Worm (Caenorhabditis elegans): ENCODE measurements around the gene C08B6.6.
A peak's percentile ranks its signal among the peaks of the same experiment; 100 is the strongest.

The C08B6.6 gene

DNA sequence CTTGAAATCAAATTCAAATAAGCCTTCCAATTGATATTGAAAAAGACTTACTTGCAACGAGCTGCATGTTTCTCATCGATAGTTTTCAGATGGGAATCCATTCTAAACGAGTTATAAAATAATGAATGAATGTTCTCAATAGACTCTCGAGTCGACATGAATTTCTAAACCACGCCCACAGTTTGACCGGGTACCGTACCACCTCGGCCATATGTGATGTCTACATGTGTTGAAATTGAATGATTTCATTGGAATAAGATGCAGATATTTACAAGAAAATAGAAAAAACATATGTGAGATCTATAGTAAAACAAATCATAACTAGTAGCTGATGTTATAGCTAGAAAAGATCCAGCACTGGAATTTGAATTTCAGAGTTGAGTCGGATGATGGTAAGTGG is 33.0 kb upstream of the C08B6.6 start, which contains the start of gene R04B5.7:
Gene R04B5.7, minus strand, starts transcription at position 101 of the 400 bp plus-strand sequence.
- TF ChIP-seq daf-12 (tag; optimal IDR thresholded peaks at IDR 0.05) (no peak), mdl-1 (tag; optimal IDR thresholded peaks at IDR 0.05) (no peak), fkh-10 (GFP tag; optimal IDR thresholded peaks at IDR 0.05) (no peak), ama-1 (optimal IDR thresholded peaks at IDR 0.05) (no peak)

DNA sequence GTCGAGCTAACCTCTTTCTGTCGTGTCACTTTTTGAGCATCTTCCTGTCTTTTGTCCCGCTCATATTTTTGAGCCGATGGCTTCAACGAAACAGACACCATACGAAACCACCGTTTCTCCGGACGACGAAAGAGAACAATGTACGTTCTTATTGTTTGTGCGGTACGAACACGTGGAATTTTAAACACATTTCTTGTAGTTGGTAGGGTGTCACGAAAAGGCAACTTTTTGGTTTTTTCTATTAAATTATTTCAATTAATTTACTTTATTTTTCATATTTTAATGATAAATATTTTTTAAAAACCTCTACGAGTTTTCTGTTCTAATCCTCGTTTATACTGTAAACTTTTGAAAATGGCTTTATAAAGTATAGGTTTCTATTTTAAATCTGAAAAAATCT is 32.3 kb upstream of the C08B6.6 start, which contains the start of gene R04B5.11:
Gene R04B5.11, minus strand, starts transcription at position 101 of the 400 bp plus-strand sequence.
- TF ChIP-seq ceh-9 (tag; optimal IDR thresholded peaks at IDR 0.05) (no peak), elt-1 (tag; optimal IDR thresholded peaks at IDR 0.05) (no peak), nhr-11 (tag; optimal IDR thresholded peaks at IDR 0.05) (no peak), skn-1 (tag; optimal IDR thresholded peaks at IDR 0.05) (no peak), ztf-4 (tag; optimal IDR thresholded peaks at IDR 0.05) (no peak), nhr-25 (tag; optimal IDR thresholded peaks at IDR 0.05) (no peak), elt-3 (tag; optimal IDR thresholded peaks at IDR 0.05) (no peak), lin-39 (tag; optimal IDR thresholded peaks at IDR 0.05) (no peak), R02D3.7 (tag; optimal IDR thresholded peaks at IDR 0.05) (no peak), nhr-67 (tag; optimal IDR thresholded peaks at IDR 0.05) (no peak), fos-1 (tag; optimal IDR thresholded peaks at IDR 0.05) (no peak), zag-1 (tag; optimal IDR thresholded peaks at IDR 0.05) (no peak), pqm-1 (tag; optimal IDR thresholded peaks at IDR 0.05) (no peak)

DNA sequence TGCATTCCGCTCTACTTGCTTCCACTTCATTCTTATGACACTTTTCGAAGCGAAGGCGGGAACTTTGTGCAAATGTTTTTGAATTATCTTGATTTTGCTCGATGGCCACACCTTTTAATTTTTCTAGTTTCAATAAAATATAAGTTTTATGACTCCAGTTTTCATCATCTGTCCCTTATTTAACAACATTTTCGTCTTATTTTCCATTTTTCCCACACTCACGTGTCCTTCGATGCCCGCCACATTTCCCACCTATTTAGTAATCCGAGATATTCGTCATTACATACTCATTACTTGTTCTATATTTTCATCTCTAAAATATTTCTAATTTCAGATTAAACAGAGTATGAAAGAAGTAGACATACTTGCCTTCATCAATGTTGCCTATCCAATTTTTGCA is 29.1 kb upstream of the C08B6.6 start, which contains the start of gene srd-49:
Gene srd-49, plus strand, starts transcription at position 301 of the 400 bp plus-strand sequence.
- TF ChIP-seq eor-1 (tag; optimal IDR thresholded peaks at IDR 0.05): no peak
- TF ChIP-seq ceh-28 (tag; optimal IDR thresholded peaks at IDR 0.05): no peak
- TF ChIP-seq egl-5 (tag; optimal IDR thresholded peaks at IDR 0.05): no peak
- TF ChIP-seq nhr-12 (tag; optimal IDR thresholded peaks at IDR 0.05): no peak
- no peak for TF ChIP-seq nfya-1 (tag; optimal IDR thresholded peaks at IDR 0.05; ENCODE audit: insufficient read depth)
- no peak for TF ChIP-seq pqm-1 (tag; optimal IDR thresholded peaks at IDR 0.05)

DNA sequence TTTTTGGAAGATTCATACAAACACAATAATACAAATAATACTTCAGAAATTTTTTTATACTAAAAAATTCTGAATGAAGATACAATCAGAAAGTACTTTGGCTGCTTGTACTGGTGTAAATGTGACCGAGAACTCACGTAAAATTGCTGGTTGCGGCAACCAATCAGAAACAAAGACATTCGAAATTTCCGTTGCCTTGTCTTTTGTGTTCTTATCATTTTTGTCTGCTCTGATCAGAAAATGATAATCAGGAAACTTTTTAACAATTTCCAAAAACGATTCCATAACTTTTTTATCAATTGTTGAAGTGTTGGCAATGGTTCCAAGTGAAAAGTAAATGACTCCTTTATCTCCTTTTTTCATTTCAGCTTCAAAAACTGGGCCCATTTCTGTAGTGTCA is 26.5 kb upstream of the C08B6.6 start:
- TF ChIP-seq nhr-25 (tag; optimal IDR thresholded peaks at IDR 0.05) (no peak), daf-12 (tag; optimal IDR thresholded peaks at IDR 0.05) (no peak), pqm-1 (tag; optimal IDR thresholded peaks at IDR 0.05) (peak; percentile 60), fos-1 (tag; optimal IDR thresholded peaks at IDR 0.05) (no peak), ztf-11 (tag; optimal IDR thresholded peaks at IDR 0.05) (no peak), fkh-10 (GFP tag; optimal IDR thresholded peaks at IDR 0.05) (no peak), ceh-9 (tag; optimal IDR thresholded peaks at IDR 0.05) (no peak), elt-2 (tag; optimal IDR thresholded peaks at IDR 0.05) (peak; percentile 92), hmg-11 (tag; optimal IDR thresholded peaks at IDR 0.05) (no peak), nhr-77 (tag; optimal IDR thresholded peaks at IDR 0.05) (no peak), nhr-11 (tag; optimal IDR thresholded peaks at IDR 0.05) (no peak), skn-1 (tag; optimal IDR thresholded peaks at IDR 0.05) (no peak), ztf-4 (tag; optimal IDR thresholded peaks at IDR 0.05) (no peak), pha-4 (tag; optimal IDR thresholded peaks at IDR 0.05) (peak; percentile 12), elt-1 (tag; optimal IDR thresholded peaks at IDR 0.05) (no peak), aly-2 (tag; optimal IDR thresholded peaks at IDR 0.05) (no peak), nfya-1 (tag; optimal IDR thresholded peaks at IDR 0.05; ENCODE audit: insufficient read depth) (peak; percentile 62)

DNA sequence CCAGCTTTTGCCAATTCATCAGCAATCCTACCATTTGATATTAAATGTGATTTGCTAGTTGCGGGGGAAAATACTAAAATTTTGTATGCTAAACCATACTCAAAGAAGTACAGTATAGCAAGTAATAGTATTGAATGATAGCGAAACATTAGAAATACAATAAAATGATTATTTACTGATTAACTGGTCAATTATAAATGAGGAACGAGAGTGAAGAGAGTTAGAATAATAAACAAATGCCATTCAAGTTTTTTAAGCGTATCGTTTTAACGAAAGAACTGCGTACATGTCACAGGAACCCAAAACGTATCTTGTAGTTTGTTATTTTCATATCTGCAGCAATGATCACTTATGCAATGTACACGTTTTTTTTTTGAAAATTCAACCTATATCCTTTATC is 25.0 kb upstream of the C08B6.6 start, which contains the start of gene ugt-47:
Gene ugt-47, minus strand, starts transcription at position 169 of the 400 bp plus-strand sequence.
- TF ChIP-seq elt-2 (tag; optimal IDR thresholded peaks at IDR 0.05): peak; percentile 61
- TF ChIP-seq snpc-4 (tag; optimal IDR thresholded peaks at IDR 0.05): no peak
- TF ChIP-seq nhr-67 (tag; optimal IDR thresholded peaks at IDR 0.05): no peak
- no peak for TF ChIP-seq zag-1 (tag; optimal IDR thresholded peaks at IDR 0.05)
- no peak for TF ChIP-seq elt-3 (tag; optimal IDR thresholded peaks at IDR 0.05)
- no peak for TF ChIP-seq pqm-1 (tag; optimal IDR thresholded peaks at IDR 0.05)

DNA sequence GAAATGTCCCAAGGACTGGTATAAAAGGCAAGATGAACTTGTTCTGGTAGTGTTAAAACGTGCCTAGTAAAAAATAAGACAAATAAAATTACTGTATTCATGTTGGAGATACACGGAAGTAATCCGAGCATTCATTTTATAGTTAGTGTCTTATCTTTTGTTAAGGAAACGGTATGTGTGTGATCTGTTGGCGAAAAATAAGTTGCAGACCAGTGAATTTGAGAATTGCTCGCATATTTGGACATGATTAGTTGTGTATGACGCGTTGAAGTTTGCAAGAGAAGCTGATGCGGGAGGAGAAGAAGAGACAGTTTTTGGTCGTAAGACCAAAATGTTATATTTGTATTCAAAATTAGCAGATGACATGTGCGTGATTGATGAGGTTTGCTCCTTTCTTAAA is 21.5 kb upstream of the C08B6.6 start, which contains the start of gene C08B6.14:
Gene C08B6.14, minus strand, starts transcription at position 101 of the 400 bp plus-strand sequence.
- TF ChIP-seq ceh-28 (tag; optimal IDR thresholded peaks at IDR 0.05): no peak
- TF ChIP-seq nhr-67 (tag; optimal IDR thresholded peaks at IDR 0.05): no peak
- TF ChIP-seq ceh-82 (tag; optimal IDR thresholded peaks at IDR 0.05): no peak
- no peak for TF ChIP-seq daf-12 (tag; optimal IDR thresholded peaks at IDR 0.05)
- TF ChIP-seq lin-39 (tag; optimal IDR thresholded peaks at IDR 0.05): no peak
- TF ChIP-seq nhr-28 (tag; optimal IDR thresholded peaks at IDR 0.05): no peak
- TF ChIP-seq nhr-23 (tag; optimal IDR thresholded peaks at IDR 0.05): no peak
- no peak for TF ChIP-seq nfya-1 (tag; optimal IDR thresholded peaks at IDR 0.05; ENCODE audit: insufficient read depth)
- no peak for TF ChIP-seq nhr-237 (tag; optimal IDR thresholded peaks at IDR 0.05)
- TF ChIP-seq pha-4 (tag; optimal IDR thresholded peaks at IDR 0.05): no peak
- no peak for TF ChIP-seq nhr-77 (tag; optimal IDR thresholded peaks at IDR 0.05)
- TF ChIP-seq pqm-1 (tag; optimal IDR thresholded peaks at IDR 0.05): no peak

All from whole organism, L3 larva.